Worm (Caenorhabditis elegans) whole organism, mixed stage, embryonic: ENCODE data around the gene taco-1.

Source experiments
- ces-1 ChIP-seq: fragments of 150-350 bp; optimal IDR thresholded peaks from 2 replicates; lab custom pipeline; 2014; ENCODE audit warnings: missing biosample characterization, missing genetic modification reagents, missing genetic modification characterization
- nhr-2 ChIP-seq: fragments of 150-350 bp; optimal IDR thresholded peaks from 2 replicates; lab custom pipeline; 2014; ENCODE audit warnings: missing biosample characterization, missing genetic modification characterization
- sptf-1 ChIP-seq: sonication (generic microtip); optimal IDR thresholded peaks from 2 replicates; lab custom pipeline; 2017; ENCODE audit warnings: mild to moderate bottlenecking, missing genetic modification characterization, moderate library complexity, missing compliant biosample characterization

DNA sequence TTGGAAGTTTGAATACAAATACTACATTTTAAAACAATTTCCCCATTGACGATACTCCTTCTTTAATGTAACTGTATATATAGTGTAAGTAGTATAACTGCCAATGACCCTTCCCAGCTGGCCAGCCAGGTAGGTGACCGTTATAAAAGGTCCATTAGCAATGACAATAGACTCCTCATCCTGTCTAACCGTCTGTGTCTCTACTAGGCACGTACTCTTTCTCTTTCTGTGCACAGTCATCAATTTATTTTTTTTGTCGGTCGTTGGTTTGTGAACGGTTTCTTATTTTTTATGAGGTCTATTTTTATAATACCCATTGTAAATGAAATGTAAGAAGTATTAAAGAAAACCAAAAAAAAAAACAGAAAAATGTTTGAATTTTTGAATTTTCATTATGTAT is 20.6 kb downstream of the taco-1 start:
- TF ChIP-seq nhr-2 (tag; lab: Kevin White, UChicago) (peak; percentile 94), sptf-1 (tag; lab: Kevin White, UChicago) (no peak), ces-1 (GFP tag; lab: Kevin White, UChicago) (no peak)
